Worm (Caenorhabditis elegans): Measurements from ENCODE around the gene F53C11.9.

DNA sequence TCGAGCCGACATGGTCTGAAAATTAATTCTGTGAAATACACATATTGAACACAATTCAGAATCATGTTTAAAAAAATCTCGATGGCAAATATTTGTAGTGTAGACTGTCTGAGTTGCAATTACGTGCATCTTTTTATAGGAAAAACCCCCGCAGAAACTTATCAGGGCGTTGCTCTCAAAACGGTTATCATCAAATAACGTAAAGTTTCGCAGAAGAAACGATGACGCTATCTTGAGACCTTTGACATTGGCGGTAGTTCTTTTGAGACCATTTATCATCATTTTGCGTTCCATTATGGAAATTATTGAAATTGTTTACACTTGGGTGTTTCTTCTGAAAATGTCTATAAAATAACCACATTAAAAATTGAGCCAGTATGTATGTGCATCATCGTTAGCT, 47.1 kb upstream of the F53C11.9 start, which contains the start of gene dct-17:
- TF ChIP-seq ama-1 (optimal IDR thresholded peaks at IDR 0.05) (no peak), efl-3 (GFP tag; optimal IDR thresholded peaks at IDR 0.05) (no peak), zag-1 (tag; optimal IDR thresholded peaks at IDR 0.05) (no peak), F16B12.6 (tag; optimal IDR thresholded peaks at IDR 0.05) (no peak), ceh-82 (tag; optimal IDR thresholded peaks at IDR 0.05) (no peak), ztf-11 (tag; optimal IDR thresholded peaks at IDR 0.05) (no peak), nhr-11 (tag; optimal IDR thresholded peaks at IDR 0.05) (no peak), mdl-1 (tag; optimal IDR thresholded peaks at IDR 0.05) (no peak), blmp-1 (tag; optimal IDR thresholded peaks at IDR 0.05) (no peak), nhr-47 (tag; optimal IDR thresholded peaks at IDR 0.05) (no peak), nhr-28 (tag; optimal IDR thresholded peaks at IDR 0.05) (no peak), unc-86 (tag; optimal IDR thresholded peaks at IDR 0.05) (no peak)
